Worm (Caenorhabditis elegans): ENCODE data around the gene Y6G8.8.

ce11 chrV:17615609-17616008 lies 4.8 kb upstream of the Y6G8.8 start, which contains the start of gene Y6G8.5:
- TF ChIP-seq nhr-232 (tag; optimal IDR thresholded peaks at IDR 0.05): no peak
- TF ChIP-seq C08G9.2 (tag; optimal IDR thresholded peaks at IDR 0.05): no peak
- no peak for TF ChIP-seq nhr-11 (tag; optimal IDR thresholded peaks at IDR 0.05)
- no peak for TF ChIP-seq madf-2 (tag; optimal IDR thresholded peaks at IDR 0.05)
- TF ChIP-seq ceh-45 (GFP tag; IDR thresholded peaks at IDR 0.05): no peak
- TF ChIP-seq pax-1 (tag; optimal IDR thresholded peaks at IDR 0.05): no peak
- no peak for TF ChIP-seq hlh-30 (tag; optimal IDR thresholded peaks at IDR 0.05; ENCODE audit: insufficient read depth)
- TF ChIP-seq tbx-2 (tag; optimal IDR thresholded peaks at IDR 0.05): no peak
- no peak for TF ChIP-seq dve-1 (tag; optimal IDR thresholded peaks at IDR 0.05)

All from whole organism, late embryonic.